Worm (Caenorhabditis elegans): ENCODE data around the gene F56A8.3.

F56A8.3 gene

DNA sequence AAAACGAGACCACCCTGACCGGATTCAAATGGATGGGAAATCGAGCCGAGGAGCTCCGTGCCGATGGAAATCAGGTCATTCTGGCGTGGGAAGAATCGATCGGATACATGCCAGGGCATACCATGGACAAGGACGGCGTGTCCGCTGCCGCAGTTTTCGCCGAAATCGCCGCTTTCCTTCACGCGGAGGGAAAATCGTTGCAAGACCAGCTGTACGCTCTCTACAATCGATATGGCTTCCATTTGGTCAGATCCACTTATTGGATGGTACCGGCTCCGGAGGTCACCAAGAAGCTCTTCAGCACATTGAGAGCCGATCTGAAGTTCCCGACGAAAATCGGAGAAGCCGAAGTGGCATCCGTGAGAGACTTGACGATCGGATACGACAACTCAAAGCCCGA, 45.3 kb downstream of the F56A8.3 start:
- TF ChIP-seq zfh-2 (GFP tag; conservative IDR thresholded peaks at IDR 0.05): peak; percentile 69
- no peak for TF ChIP-seq ztf-6 (GFP tag; IDR thresholded peaks at IDR 0.05)

DNA sequence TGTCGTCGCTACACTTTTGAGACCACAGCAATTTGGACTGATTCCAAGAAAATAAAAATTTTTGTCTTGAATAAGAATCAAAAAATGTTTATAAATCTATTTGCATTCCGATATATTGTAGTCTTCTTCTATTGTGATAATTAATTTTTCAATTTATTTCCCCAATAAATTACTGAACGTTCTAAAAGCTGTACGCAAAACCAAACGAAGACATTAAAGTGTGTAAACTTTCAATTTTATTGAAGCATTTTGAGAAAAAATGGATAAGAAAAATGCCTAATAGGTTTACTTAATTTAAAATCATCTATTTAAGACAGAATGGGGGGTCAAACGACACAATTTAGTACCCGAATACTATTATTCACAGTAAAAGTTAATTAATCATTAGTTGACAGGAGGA, 45.9 kb downstream of the F56A8.3 start:
- TF ChIP-seq madf-3 (GFP tag; IDR thresholded peaks at IDR 0.05) (no peak), ztf-25 (GFP tag; IDR thresholded peaks at IDR 0.05) (0 out of 2 replicates have a peak, but pooled peaks have one; percentile 23), nfya-1 (tag; optimal IDR thresholded peaks at IDR 0.05; ENCODE audit: borderline replicate concordance, insufficient read depth) (no peak), hmg-20 (GFP tag; IDR thresholded peaks at IDR 0.05) (no peak), Y79H2A.3 (GFP tag; conservative IDR thresholded peaks at IDR 0.05) (peak; percentile 75; the same call in 1 of the 2 replicates), him-1 (tag; optimal IDR thresholded peaks at IDR 0.05) (peak; percentile 14), lag-1 (GFP tag; IDR thresholded peaks at IDR 0.05) (no peak), efl-1 (GFP tag; optimal IDR thresholded peaks at IDR 0.05) (peak; percentile 7), D2030.7 (GFP tag; IDR thresholded peaks at IDR 0.05) (0 out of 2 replicates have a peak, but pooled peaks have one; percentile 43), hmg-1.2 (GFP tag; IDR thresholded peaks at IDR 0.05) (0 out of 2 replicates have a peak, but pooled peaks have one; percentile 4), tbp1 (GFP tag; optimal IDR thresholded peaks at IDR 0.05) (peak; percentile 6), akir-1 (GFP tag; optimal IDR thresholded peaks at IDR 0.05) (no peak), ztf-26 (tag; optimal IDR thresholded peaks at IDR 0.05) (no peak), snpc-3.4 (tag; optimal IDR thresholded peaks at IDR 0.05) (no peak), ztf-6 (GFP tag; IDR thresholded peaks at IDR 0.05) (no peak), mes-4 (tag; optimal IDR thresholded peaks at IDR 0.05) (no peak), snpc-1.3 (tag; optimal IDR thresholded peaks at IDR 0.05; ENCODE audit: insufficient read depth) (peak; percentile 48), tbx-9 (tag; optimal IDR thresholded peaks at IDR 0.05; ENCODE audit: borderline replicate concordance) (no peak), let-526 (GFP tag; IDR thresholded peaks at IDR 0.05) (no peak), ztf-18 (tag; optimal IDR thresholded peaks at IDR 0.05) (no peak), Y53F4B.3 (GFP tag; IDR thresholded peaks at IDR 0.05) (no peak), fkh-3 (tag; optimal IDR thresholded peaks at IDR 0.05) (no peak), Y53G8AR.9 (GFP tag; conservative IDR thresholded peaks at IDR 0.05) (peak; percentile 67), pbrm-1 (GFP tag; IDR thresholded peaks at IDR 0.05) (no peak), lin-54 (GFP tag; optimal IDR thresholded peaks at IDR 0.05) (peak; percentile 10), F10E7.11 (tag; optimal IDR thresholded peaks at IDR 0.05) (no peak), pha-4 (tag; optimal IDR thresholded peaks at IDR 0.05) (no peak), dox-1 (GFP tag; IDR thresholded peaks at IDR 0.05) (peak; percentile 9; the same call in 1 of the 2 replicates), lsl-1 (GFP tag; optimal IDR thresholded peaks at IDR 0.05) (peak; percentile 2), tlf-1 (GFP tag; optimal IDR thresholded peaks at IDR 0.05) (peak; percentile 49), sdz-38 (tag; optimal IDR thresholded peaks at IDR 0.05) (no peak), rcor-1 (GFP tag; IDR thresholded peaks at IDR 0.05) (no peak), hrde-1 (tag; optimal IDR thresholded peaks at IDR 0.05; ENCODE audit: borderline replicate concordance) (peak; percentile 81), F49E8.2 (tag; optimal IDR thresholded peaks at IDR 0.05; ENCODE audit: insufficient read depth) (no peak), cebp-2 (GFP tag; IDR thresholded peaks at IDR 0.05) (no peak), madf-6 (GFP tag; IDR thresholded peaks at IDR 0.05) (peak; percentile 12; the same call in 1 of the 2 replicates), lin-26 (GFP tag; IDR thresholded peaks at IDR 0.05) (peak; percentile 21; the same call in 1 of the 2 replicates), F57C9.4 (tag; optimal IDR thresholded peaks at IDR 0.05) (no peak), xnd-1 (tag; optimal IDR thresholded peaks at IDR 0.05) (no peak), snpc-4 (GFP tag; optimal IDR thresholded peaks at IDR 0.05) (no peak), snpc-4 (tag; optimal IDR thresholded peaks at IDR 0.05) (no peak), zfh-2 (GFP tag; conservative IDR thresholded peaks at IDR 0.05) (no peak), F22D6.2 (tag; optimal IDR thresholded peaks at IDR 0.05) (no peak), lin-40 (tag; optimal IDR thresholded peaks at IDR 0.05) (no peak), bed-1 (GFP tag; IDR thresholded peaks at IDR 0.05) (no peak), mel-28 (tag; optimal IDR thresholded peaks at IDR 0.05; ENCODE audit: borderline replicate concordance) (no peak)

Measured in whole organism, young adult.